Fruit fly (Drosophila melanogaster) whole organism, wandering third instar larva: ENCODE measurements around the gene Plap.

Experiments used
- CG9705 ChIP-seq: fragments of 200-800 bp; sonication (Bioruptor generic); optimal IDR thresholded peaks from 2 replicates; lab custom pipeline; 2018; ENCODE audit warnings: missing biosample characterization, mild to moderate bottlenecking, missing genetic modification characterization
- GATAd ChIP-seq: sonication (Bioruptor generic); optimal IDR thresholded peaks from 2 replicates; lab custom pipeline; 2016; ENCODE audit warnings: missing biosample characterization, missing genetic modification characterization
- HLH106 ChIP-seq: fragments of 200-800 bp; optimal IDR thresholded peaks from 3 replicates; lab custom pipeline; 2019; ENCODE audit warnings: missing biosample characterization, mild to moderate bottlenecking, missing genetic modification characterization, moderate library complexity
- OdsH ChIP-seq: fragments of 200-800 bp; sonication (Bioruptor generic); optimal IDR thresholded peaks from 2 replicates; lab custom pipeline; 2016; ENCODE audit warnings: missing biosample characterization, mild to moderate bottlenecking, missing genetic modification characterization
- dsf ChIP-seq: sonication (Bioruptor generic); optimal IDR thresholded peaks from 2 replicates; lab custom pipeline; 2016; ENCODE audit warnings: missing biosample characterization, missing genetic modification characterization, borderline replicate concordance
- ey ChIP-seq: fragments of 200-800 bp; sonication (Bioruptor generic); optimal IDR thresholded peaks from 2 replicates; lab custom pipeline; 2016; ENCODE audit warnings: missing biosample characterization, missing genetic modification characterization
- h ChIP-seq: fragments of 200-800 bp; sonication (Bioruptor generic); optimal IDR thresholded peaks from 3 replicates; lab custom pipeline; 2016; ENCODE audit warnings: missing biosample characterization, mild to moderate bottlenecking, missing genetic modification characterization
- psq ChIP-seq: fragments of 200-800 bp; sonication (Bioruptor generic); optimal IDR thresholded peaks from 3 replicates; lab custom pipeline; 2017; ENCODE audit warnings: missing biosample characterization, mild to moderate bottlenecking, missing genetic modification characterization, moderate library complexity
- sage ChIP-seq: fragments of 200-800 bp; sonication (Bioruptor generic); optimal IDR thresholded peaks from 2 replicates; lab custom pipeline; 2016; ENCODE audit warnings: missing biosample characterization, mild to moderate bottlenecking, missing genetic modification characterization
- woc ChIP-seq: sonication (Bioruptor generic); optimal IDR thresholded peaks from 2 replicates; lab custom pipeline; 2016; ENCODE audit warnings: missing biosample characterization, mild to moderate bottlenecking, missing genetic modification characterization

- TF ChIP-seq h (GFP tag; lab: Kevin White, UChicago) (no peak), psq (no peak), dsf (GFP tag; lab: Kevin White, UChicago) (no peak), GATAd (GFP tag; lab: Kevin White, UChicago) (no peak), OdsH (GFP tag; lab: Kevin White, UChicago) (no peak), woc (GFP tag; lab: Kevin White, UChicago) (no peak), HLH106 (no peak), ey (no peak), sage (GFP tag; lab: Kevin White, UChicago) (no peak), CG9705 (no peak)
Measured at dm6 chr2L:1124265-1124664, 45.9 kb downstream of the Plap start.
